Worm (Caenorhabditis elegans) whole organism, L1 larva: Measurements from ENCODE around the gene fzr-1.

Experiments
- C04F5.9 ChIP-seq: sonication (generic microtip); optimal IDR thresholded peaks from 2 replicates; lab custom pipeline; 2016; ENCODE audit warnings: missing genetic modification characterization, missing compliant biosample characterization
- C16A3.4 ChIP-seq: fragments of 150-350 bp; optimal IDR thresholded peaks from 2 replicates; lab custom pipeline; 2014; ENCODE audit warnings: missing biosample characterization, missing genetic modification characterization
- C34B4.2 ChIP-seq: sonication (generic microtip); optimal IDR thresholded peaks from 2 replicates; lab custom pipeline; 2017; ENCODE audit warnings: mild to moderate bottlenecking, missing genetic modification characterization, missing compliant biosample characterization
- ama-1 ChIP-seq: fragments of 150-350 bp; optimal IDR thresholded peaks from 2 replicates; lab custom pipeline; 2014
- ceh-63 ChIP-seq: fragments of 200-800 bp; sonication (Bioruptor generic); optimal IDR thresholded peaks from 2 replicates; lab custom pipeline; 2018; ENCODE audit warnings: mild to moderate bottlenecking, missing genetic modification characterization, missing compliant biosample characterization
- ceh-8 ChIP-seq: fragments of 200-800 bp; sonication (Bioruptor generic); optimal IDR thresholded peaks from 2 replicates; lab custom pipeline; 2018; ENCODE audit warnings: mild to moderate bottlenecking, missing genetic modification characterization, moderate library complexity, missing compliant biosample characterization
- ceh-88 ChIP-seq: fragments of 200-800 bp; sonication (Bioruptor generic); IDR thresholded peaks from 2 replicates; pipeline ENCODE4 v1.3.6; 2022; ENCODE audit warnings: missing genetic modification characterization, missing compliant biosample characterization
- ces-1 ChIP-seq: fragments of 150-350 bp; optimal IDR thresholded peaks from 2 replicates; lab custom pipeline; 2014; ENCODE audit warnings: missing biosample characterization, missing genetic modification reagents, missing genetic modification characterization
- efl-1 ChIP-seq, 4 experiments: fragments of 150-350 bp; optimal IDR thresholded peaks in 3 of 4; peaks in 1 of 4; 1 replicate in 1 of 4; 2 replicates in 3 of 4; lab custom pipeline; 2014; ENCODE audit warnings: missing biosample characterization in 2 of 4, missing genetic modification characterization in 2 of 4, missing genetic modification reagents in 2 of 4
- efl-3 ChIP-seq: fragments of 200-800 bp; sonication (Bioruptor generic); optimal IDR thresholded peaks from 2 replicates; lab custom pipeline; 2018; ENCODE audit warnings: mild to moderate bottlenecking, missing genetic modification characterization, missing compliant biosample characterization
- egl-13 ChIP-seq: sonication (generic microtip); optimal IDR thresholded peaks from 2 replicates; lab custom pipeline; 2016; ENCODE audit warnings: missing genotype, missing genetic modification reagents, missing genetic modification characterization, missing compliant biosample characterization
- egl-27 ChIP-seq, 2 experiments: fragments of 150-350 bp in 1 of 2; sonication (generic microtip); optimal IDR thresholded peaks; 3 replicates each; lab custom pipeline; 2017 to 2018; ENCODE audit warnings: missing biosample characterization in 2 of 2, missing genetic modification characterization in 2 of 2, missing genetic modification reagents in 2 of 2
- ets-5 ChIP-seq: fragments of 200-800 bp; sonication (Bioruptor generic); IDR thresholded peaks from 2 replicates; pipeline ENCODE4 v1.3.6; 2022; ENCODE audit warnings: missing genetic modification characterization, missing compliant biosample characterization
- fkh-10 ChIP-seq: sonication (generic microtip); optimal IDR thresholded peaks from 2 replicates; lab custom pipeline; 2017; ENCODE audit warnings: missing biosample characterization, missing genetic modification reagents, missing genetic modification characterization
- fkh-4 ChIP-seq: sonication (generic microtip); optimal IDR thresholded peaks from 2 replicates; lab custom pipeline; 2016; ENCODE audit warnings: missing compliant biosample characterization, missing genetic modification characterization, borderline replicate concordance
- fos-1 ChIP-seq: fragments of 150-350 bp; optimal IDR thresholded peaks from 2 replicates; lab custom pipeline; 2014; ENCODE audit warnings: missing biosample characterization, missing genetic modification characterization
- hlh-17 ChIP-seq: fragments of 200-800 bp; sonication (Bioruptor generic); optimal IDR thresholded peaks from 2 replicates; lab custom pipeline; 2018; ENCODE audit warnings: missing genetic modification characterization, mild to moderate bottlenecking, missing compliant biosample characterization, moderate library complexity, borderline replicate concordance
- hpl-2 ChIP-seq: fragments of 150-350 bp; optimal IDR thresholded peaks from 2 replicates; lab custom pipeline; 2014; ENCODE audit warnings: missing biosample characterization, missing genetic modification reagents, missing genetic modification characterization
- lin-14 ChIP-seq: fragments of 200-800 bp; sonication (Bioruptor generic); optimal IDR thresholded peaks from 2 replicates; lab custom pipeline; 2018; ENCODE audit warnings: mild to moderate bottlenecking, missing genetic modification characterization, moderate library complexity, missing compliant biosample characterization
- lin-35 ChIP-seq, 2 experiments: fragments of 150-350 bp; optimal IDR thresholded peaks; 2 replicates each; lab custom pipeline; 2014; ENCODE audit warnings: missing biosample characterization in 2 of 2, missing genetic modification characterization in 2 of 2, missing genetic modification reagents in 2 of 2
- lir-3 ChIP-seq: sonication (generic microtip); optimal IDR thresholded peaks from 2 replicates; lab custom pipeline; 2016; ENCODE audit warnings: mild to moderate bottlenecking, missing genetic modification characterization, moderate library complexity, missing compliant biosample characterization; ENCODE audit not compliant: poor library complexity
- mab-9 ChIP-seq: fragments of 200-800 bp; sonication (Bioruptor generic); IDR thresholded peaks from 2 replicates; pipeline ENCODE4 v1.3.6; 2022; ENCODE audit warnings: missing genetic modification reagents, missing genetic modification characterization, missing compliant biosample characterization
- mep-1 ChIP-seq: fragments of 150-350 bp; optimal IDR thresholded peaks from 2 replicates; lab custom pipeline; 2014; ENCODE audit warnings: missing biosample characterization, missing genetic modification characterization
- nhr-11 ChIP-seq: fragments of 150-350 bp; optimal IDR thresholded peaks from 2 replicates; lab custom pipeline; 2014; ENCODE audit warnings: missing biosample characterization, missing genetic modification characterization
- nhr-19 ChIP-seq: fragments of 200-800 bp; sonication (Bioruptor generic); conservative IDR thresholded peaks from 2 replicates; pipeline ENCODE4 v1.3.6; 2022; ENCODE audit warnings: missing genetic modification characterization, missing compliant biosample characterization
- nhr-20 ChIP-seq: sonication (generic microtip); optimal IDR thresholded peaks from 2 replicates; lab custom pipeline; 2016; ENCODE audit warnings: mild to moderate bottlenecking, missing genetic modification characterization, missing compliant biosample characterization
- nhr-71 ChIP-seq: sonication (generic microtip); optimal IDR thresholded peaks from 2 replicates; lab custom pipeline; 2016; ENCODE audit warnings: mild to moderate bottlenecking, missing genetic modification characterization, moderate library complexity, missing compliant biosample characterization
- nhr-77 ChIP-seq: fragments of 150-350 bp; optimal IDR thresholded peaks from 2 replicates; lab custom pipeline; 2014; ENCODE audit warnings: missing biosample characterization, missing genetic modification characterization
- nhr-84 ChIP-seq: sonication (generic microtip); optimal IDR thresholded peaks from 2 replicates; lab custom pipeline; 2017; ENCODE audit warnings: missing biosample characterization, missing genetic modification characterization
- nhr-90 ChIP-seq: sonication (generic microtip); optimal IDR thresholded peaks from 2 replicates; lab custom pipeline; 2016; ENCODE audit warnings: mild to moderate bottlenecking, missing genetic modification characterization, missing compliant biosample characterization; ENCODE audit not compliant: poor library complexity
- pag-3 ChIP-seq: sonication (generic microtip); optimal IDR thresholded peaks from 2 replicates; lab custom pipeline; 2017; ENCODE audit warnings: missing genetic modification characterization, mild to moderate bottlenecking, missing compliant biosample characterization, antibody characterized with exemption, borderline replicate concordance; ENCODE audit not compliant: insufficient read depth
- pax-3 ChIP-seq: fragments of 200-800 bp; sonication (Bioruptor generic); optimal IDR thresholded peaks from 2 replicates; lab custom pipeline; 2018; ENCODE audit warnings: mild to moderate bottlenecking, missing genetic modification characterization, moderate library complexity, missing compliant biosample characterization
- pqm-1 ChIP-seq: sonication (generic microtip); optimal IDR thresholded peaks from 3 replicates; lab custom pipeline; 2017; ENCODE audit warnings: missing biosample characterization, missing genetic modification characterization
- skn-1 ChIP-seq: fragments of 150-350 bp; optimal IDR thresholded peaks from 2 replicates; lab custom pipeline; 2014; ENCODE audit warnings: missing biosample characterization, missing genetic modification characterization
- snpc-4 ChIP-seq: fragments of 150-350 bp; optimal IDR thresholded peaks from 2 replicates; lab custom pipeline; 2014; ENCODE audit warnings: missing biosample characterization, missing genetic modification characterization
- sptf-1 ChIP-seq: fragments of 150-350 bp; optimal IDR thresholded peaks from 2 replicates; lab custom pipeline; 2014; ENCODE audit warnings: missing biosample characterization, missing genetic modification characterization
- sup-37 ChIP-seq: fragments of 200-800 bp; sonication (Bioruptor generic); optimal IDR thresholded peaks from 2 replicates; lab custom pipeline; 2018; ENCODE audit warnings: mild to moderate bottlenecking, missing genetic modification characterization, missing compliant biosample characterization
- swsn-7 ChIP-seq: sonication (generic microtip); optimal IDR thresholded peaks from 2 replicates; lab custom pipeline; 2016; ENCODE audit warnings: missing genetic modification characterization, missing compliant biosample characterization
- tbx-2 ChIP-seq: sonication (generic microtip); optimal IDR thresholded peaks from 2 replicates; lab custom pipeline; 2016; ENCODE audit warnings: missing genetic modification characterization, missing compliant biosample characterization
- unc-30 ChIP-seq: sonication (generic microtip); optimal IDR thresholded peaks from 2 replicates; lab custom pipeline; 2017; ENCODE audit warnings: missing biosample characterization, missing genetic modification characterization
- unc-86 ChIP-seq: sonication (generic microtip); optimal IDR thresholded peaks from 2 replicates; lab custom pipeline; 2016; ENCODE audit warnings: missing genetic modification characterization, missing compliant biosample characterization
- unc-98 ChIP-seq: fragments of 200-800 bp; sonication (Bioruptor generic); IDR thresholded peaks from 2 replicates; pipeline ENCODE4 v1.3.6; 2022; ENCODE audit warnings: missing genetic modification characterization, missing compliant biosample characterization
- vab-15 ChIP-seq: sonication (generic microtip); optimal IDR thresholded peaks from 2 replicates; lab custom pipeline; 2017; ENCODE audit warnings: missing genotype, mild to moderate bottlenecking, missing genetic modification characterization, missing compliant biosample characterization
- zag-1 ChIP-seq: fragments of 150-350 bp; optimal IDR thresholded peaks from 2 replicates; lab custom pipeline; 2014; ENCODE audit warnings: missing biosample characterization, missing genetic modification characterization
- zip-4 ChIP-seq: fragments of 200-800 bp; sonication (Bioruptor generic); optimal IDR thresholded peaks from 2 replicates; lab custom pipeline; 2018; ENCODE audit warnings: mild to moderate bottlenecking, missing genetic modification characterization, moderate library complexity, missing compliant biosample characterization
- ztf-4 ChIP-seq: fragments of 150-350 bp; optimal IDR thresholded peaks from 2 replicates; lab custom pipeline; 2014; ENCODE audit warnings: missing biosample characterization, missing genetic modification characterization

fzr-1 gene

DNA sequence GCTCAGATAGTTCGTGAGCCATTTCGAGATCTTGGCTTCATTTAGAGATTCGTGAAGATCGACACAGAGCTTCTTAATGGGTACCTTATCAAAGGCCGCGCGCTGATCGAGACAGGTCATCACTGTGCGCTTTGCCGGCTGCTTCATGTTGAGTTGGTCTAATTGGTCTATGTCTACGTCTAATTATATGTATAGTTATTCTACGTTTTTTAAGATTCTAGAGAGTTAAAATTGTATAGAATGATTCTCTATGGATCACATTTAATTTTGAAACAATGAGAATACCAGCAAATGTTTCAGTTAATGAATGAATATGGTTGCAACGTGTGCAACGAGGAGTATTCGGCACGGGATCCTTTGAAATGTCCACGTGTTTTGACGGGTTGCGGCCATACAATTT lies 30.4 kb upstream of the fzr-1 start, which contains the start of gene arc-1:
arc-1 (plus strand) TSS at position 301 of the 400 bp plus-strand sequence.
- TF ChIP-seq hpl-2 (GFP tag; lab: Kevin White, UChicago) (no peak), nhr-84 (no peak), ets-5 (GFP tag; lab: Robert Waterston, UW) (no peak), nhr-11 (tag; lab: Kevin White, UChicago) (no peak), pag-3 (tag; lab: Kevin White, UChicago) (no peak)

DNA sequence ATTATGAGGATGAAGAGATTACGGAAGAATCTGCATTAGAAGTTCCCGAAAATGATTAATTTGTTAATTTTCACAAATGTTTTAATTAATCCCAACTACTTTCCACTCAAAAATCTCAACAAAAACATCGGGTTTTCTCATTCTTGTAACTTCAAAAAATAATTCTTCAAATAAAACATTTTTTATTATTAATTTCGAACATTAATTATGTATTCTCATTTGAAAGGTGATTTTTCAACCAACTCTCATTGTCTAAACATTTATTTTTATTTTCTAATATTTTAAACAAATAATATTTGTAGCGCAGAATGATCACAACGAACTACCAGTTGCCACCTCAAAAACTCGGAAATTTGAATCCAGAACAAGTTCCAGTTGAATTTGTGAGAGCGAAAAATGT lies 27.0 kb upstream of the fzr-1 start, which contains the start of gene ZK1320.7:
ZK1320.7 (plus strand) TSS at position 301 of the 400 bp plus-strand sequence.
- TF ChIP-seq efl-1 (optimal IDR thresholded peaks at IDR 0.05; lab: Kevin White, UChicago) (no peak), efl-1 (GFP tag; optimal IDR thresholded peaks at IDR 0.05 in 1 of 2; lab: Kevin White, UChicago) (peak in 1 of 2 experiments; percentile 1), ces-1 (GFP tag; lab: Kevin White, UChicago) (no peak)

DNA sequence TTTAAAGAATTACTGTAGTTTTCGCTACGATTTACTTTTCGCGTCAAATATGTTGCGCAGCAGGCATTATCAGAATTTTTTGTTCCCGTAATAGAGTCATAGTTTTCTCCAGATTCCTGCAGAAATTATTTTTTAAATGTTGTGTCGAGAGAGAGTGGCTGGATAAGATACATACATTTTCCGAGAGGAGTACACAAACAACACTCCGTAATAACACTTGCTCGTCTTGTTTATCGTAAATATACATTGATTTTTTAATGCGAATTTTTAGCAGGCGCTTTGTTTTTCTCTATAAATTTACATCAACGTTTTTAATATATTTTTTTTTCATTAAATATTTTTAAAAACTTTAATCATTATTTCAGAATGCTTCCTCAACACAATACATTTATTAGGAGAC lies 24.7 kb upstream of the fzr-1 start, which contains the start of gene taf-8:
taf-8 (plus strand) TSS at position 360 of the 400 bp plus-strand sequence.
- TF ChIP-seq sup-37 (GFP tag; lab: Kevin White, UChicago) (no peak), egl-27 (tag; optimal IDR thresholded peaks at IDR 0.05; lab: Kevin White, UChicago) (no peak), mep-1 (tag; lab: Kevin White, UChicago) (no peak), C04F5.9 (tag; lab: Kevin White, UChicago) (no peak), lir-3 (peak; percentile 54), efl-1 (optimal IDR thresholded peaks at IDR 0.05; lab: Kevin White, UChicago) (peak; percentile 60 to 76), efl-1 (GFP tag; optimal IDR thresholded peaks at IDR 0.05 in 1 of 2; lab: Kevin White, UChicago) (peak; percentile 65 to 97), snpc-4 (peak; percentile 33), C34B4.2 (no peak), nhr-11 (tag; lab: Kevin White, UChicago) (peak; percentile 60), vab-15 (tag; lab: Kevin White, UChicago) (no peak), ama-1 (no peak), lin-14 (GFP tag; lab: Kevin White, UChicago) (peak; percentile 71), ceh-88 (GFP tag; lab: Robert Waterston, UW) (0 out of 2 replicates have a peak, but pooled peaks have one; percentile 15), nhr-77 (peak; percentile 22), efl-3 (GFP tag; lab: Kevin White, UChicago) (no peak), skn-1 (tag; lab: Kevin White, UChicago) (peak; percentile 13), fos-1 (tag; lab: Kevin White, UChicago) (peak; percentile 37), pax-3 (tag; lab: Kevin White, UChicago) (no peak), ztf-4 (no peak), nhr-90 (tag; lab: Kevin White, UChicago) (peak; percentile 50), unc-30 (tag; lab: Kevin White, UChicago) (no peak), unc-98 (no peak), ces-1 (GFP tag; lab: Kevin White, UChicago) (no peak), zip-4 (GFP tag; lab: Kevin White, UChicago) (no peak), tbx-2 (tag; lab: Kevin White, UChicago) (peak; percentile 71), pqm-1 (tag; lab: Kevin White, UChicago) (no peak), nhr-71 (tag; lab: Kevin White, UChicago) (peak; percentile 76), sptf-1 (tag; lab: Kevin White, UChicago) (no peak), hpl-2 (GFP tag; lab: Kevin White, UChicago) (no peak), fkh-4 (tag; lab: Kevin White, UChicago) (no peak), C16A3.4 (tag; lab: Kevin White, UChicago) (peak; percentile 69), unc-86 (tag; lab: Kevin White, UChicago) (peak; percentile 20), fkh-10 (GFP tag; lab: Kevin White, UChicago) (no peak), hlh-17 (GFP tag; lab: Kevin White, UChicago) (no peak), nhr-19 (GFP tag; lab: Robert Waterston, UW) (peak; percentile 74), egl-13 (tag; lab: Kevin White, UChicago) (peak; percentile 8), swsn-7 (tag; lab: Kevin White, UChicago) (peak; percentile 71), nhr-20 (tag; lab: Kevin White, UChicago) (peak; percentile 79), ceh-8 (no peak), ceh-63 (GFP tag; lab: Kevin White, UChicago) (no peak), pag-3 (tag; lab: Kevin White, UChicago) (no peak), zag-1 (tag; lab: Kevin White, UChicago) (no peak), lin-35 (GFP tag; optimal IDR thresholded peaks at IDR 0.05; lab: Kevin White, UChicago) (peak; percentile 72 to 73), mab-9 (GFP tag; lab: Robert Waterston, UW) (no peak)
